Worm (Caenorhabditis elegans) whole organism, young adult: ENCODE measurements around the gene str-232.

Experiments
- C06A6.2 ChIP-seq: fragments of 200-800 bp; sonication (Bioruptor generic); conservative IDR thresholded peaks from 2 replicates; pipeline ENCODE4 v1.3.6; 2022; ENCODE audit warnings: missing genetic modification characterization, missing compliant biosample characterization
- C17E4.6 ChIP-seq: fragments of 200-800 bp; sonication (Bioruptor generic); IDR thresholded peaks from 2 replicates; pipeline ENCODE4 v1.3.6; 2022; ENCODE audit warnings: missing genetic modification reagents, missing genetic modification characterization, missing compliant biosample characterization
- F22D6.2 ChIP-seq: sonication (generic microtip); optimal IDR thresholded peaks from 2 replicates; lab custom pipeline; 2016; ENCODE audit warnings: mild to moderate bottlenecking, missing genetic modification characterization, missing compliant biosample characterization
- F33H1.4 ChIP-seq: fragments of 200-800 bp; sonication (Bioruptor generic); IDR thresholded peaks from 2 replicates; pipeline ENCODE4 v1.3.6; 2022; ENCODE audit warnings: missing genetic modification reagents, missing genetic modification characterization, missing compliant biosample characterization
- F57A8.1 ChIP-seq: fragments of 200-800 bp; sonication (Bioruptor generic); optimal IDR thresholded peaks from 2 replicates; lab custom pipeline; 2018; ENCODE audit warnings: mild to moderate bottlenecking, missing genetic modification characterization, moderate library complexity, missing compliant biosample characterization
- F57C9.4 ChIP-seq: sonication (generic microtip); optimal IDR thresholded peaks from 2 replicates; lab custom pipeline; 2017; ENCODE audit warnings: mild to moderate bottlenecking, missing genetic modification characterization, missing compliant biosample characterization
- K11D2.4 ChIP-seq: fragments of 200-800 bp; sonication (Bioruptor generic); IDR thresholded peaks from 2 replicates; pipeline ENCODE4 v1.3.6; 2022; ENCODE audit warnings: missing genetic modification reagents, missing genetic modification characterization, missing compliant biosample characterization
- ama-1 ChIP-seq, 3 experiments: fragments of 150-350 bp in 1 of 3; sonication (generic microtip) in 2 of 3; optimal IDR thresholded peaks; 2 replicates each; lab custom pipeline; 2014 to 2018; ENCODE audit warnings: missing biosample characterization in 2 of 3, missing genetic modification characterization in 2 of 3, missing genetic modification reagents in 2 of 3
- aptf-3 ChIP-seq: fragments of 200-800 bp; sonication (Bioruptor generic); IDR thresholded peaks from 2 replicates; pipeline ENCODE4 v1.3.6; 2022; ENCODE audit warnings: missing genetic modification characterization, missing compliant biosample characterization
- atf-7 ChIP-seq: sonication (generic microtip); optimal IDR thresholded peaks from 2 replicates; lab custom pipeline; 2017; ENCODE audit warnings: mild to moderate bottlenecking, missing genetic modification characterization, missing compliant biosample characterization
- attf-6 ChIP-seq: fragments of 200-800 bp; sonication (Bioruptor generic); IDR thresholded peaks from 2 replicates; pipeline ENCODE4 v1.3.6; 2022; ENCODE audit warnings: missing genetic modification reagents, missing genetic modification characterization, missing compliant biosample characterization
- bed-2 ChIP-seq: fragments of 200-800 bp; sonication (Bioruptor generic); IDR thresholded peaks from 2 replicates; pipeline ENCODE4 v1.3.6; 2022; ENCODE audit warnings: missing genetic modification reagents, missing genetic modification characterization, missing compliant biosample characterization
- ccch-3 ChIP-seq: fragments of 200-800 bp; sonication (Bioruptor generic); optimal IDR thresholded peaks from 2 replicates; lab custom pipeline; 2018; ENCODE audit warnings: mild to moderate bottlenecking, missing genetic modification characterization, missing compliant biosample characterization
- cebp-1 ChIP-seq, 2 experiments: fragments of 200-800 bp in 1 of 2; sonication (Bioruptor generic) in 1 of 2; sonication (generic microtip) in 1 of 2; IDR thresholded peaks in 1 of 2; optimal IDR thresholded peaks in 1 of 2; 2 replicates each; pipeline versions ENCODE4 v1.3.6 to Lab custom; 2017 to 2022; ENCODE audit warnings: missing compliant biosample characterization in 2 of 2, missing genetic modification characterization in 2 of 2, mild to moderate bottlenecking in 1 of 2, missing genetic modification reagents in 1 of 2, moderate library complexity in 1 of 2
- cebp-2 ChIP-seq: fragments of 200-800 bp; sonication (Bioruptor generic); IDR thresholded peaks from 2 replicates; pipeline ENCODE4 v1.3.6; 2022; ENCODE audit warnings: missing genetic modification characterization, missing compliant biosample characterization
- ceh-40 ChIP-seq: fragments of 200-800 bp; sonication (Bioruptor generic); IDR thresholded peaks from 2 replicates; pipeline ENCODE4 v1.3.6; 2022; ENCODE audit warnings: missing genetic modification characterization, missing compliant biosample characterization
- die-1 ChIP-seq: sonication (generic microtip); optimal IDR thresholded peaks from 2 replicates; lab custom pipeline; 2016; ENCODE audit warnings: missing genotype, mild to moderate bottlenecking, missing genetic modification characterization, missing compliant biosample characterization
- dox-1 ChIP-seq: fragments of 200-800 bp; sonication (Bioruptor generic); IDR thresholded peaks from 2 replicates; pipeline ENCODE4 v1.3.6; 2022; ENCODE audit warnings: missing genetic modification reagents, missing genetic modification characterization, missing compliant biosample characterization
- dpff-1 ChIP-seq: sonication (generic microtip); optimal IDR thresholded peaks from 2 replicates; lab custom pipeline; 2017; ENCODE audit warnings: mild to moderate bottlenecking, missing genetic modification characterization, missing compliant biosample characterization
- egl-44 ChIP-seq: fragments of 200-800 bp; sonication (Bioruptor generic); IDR thresholded peaks from 2 replicates; pipeline ENCODE4 v1.3.6; 2022; ENCODE audit warnings: missing genetic modification reagents, missing genetic modification characterization, missing compliant biosample characterization
- ekl-4 ChIP-seq: fragments of 200-800 bp; sonication (Bioruptor generic); IDR thresholded peaks from 2 replicates; pipeline ENCODE4 v1.3.6; 2022; ENCODE audit warnings: missing genetic modification reagents, missing genetic modification characterization, missing compliant biosample characterization
- him-1 ChIP-seq: sonication (generic microtip); optimal IDR thresholded peaks from 2 replicates; lab custom pipeline; 2016; ENCODE audit warnings: missing genotype, missing genetic modification reagents, missing genetic modification characterization, missing compliant biosample characterization
- let-526 ChIP-seq: fragments of 200-800 bp; sonication (Bioruptor generic); IDR thresholded peaks from 2 replicates; pipeline ENCODE4 v1.3.6; 2022; ENCODE audit warnings: missing genetic modification reagents, missing genetic modification characterization, missing compliant biosample characterization
- lin-26 ChIP-seq: fragments of 200-800 bp; sonication (Bioruptor generic); IDR thresholded peaks from 2 replicates; pipeline ENCODE4 v1.3.6; 2022; ENCODE audit warnings: missing genetic modification reagents, missing genetic modification characterization, missing compliant biosample characterization
- lsy-27 ChIP-seq: sonication (generic microtip); optimal IDR thresholded peaks from 2 replicates; lab custom pipeline; 2017; ENCODE audit warnings: missing genetic modification characterization, mild to moderate bottlenecking, missing compliant biosample characterization, antibody characterized with exemption, missing genotype, borderline replicate concordance; ENCODE audit not compliant: insufficient read depth
- mcd-1 ChIP-seq: fragments of 200-800 bp; sonication (Bioruptor generic); IDR thresholded peaks from 2 replicates; pipeline ENCODE4 v1.3.6; 2022; ENCODE audit warnings: missing genetic modification reagents, missing genetic modification characterization, missing compliant biosample characterization
- mes-4 ChIP-seq: sonication (generic microtip); optimal IDR thresholded peaks from 2 replicates; lab custom pipeline; 2016; ENCODE audit warnings: missing genotype, missing genetic modification characterization, missing compliant biosample characterization
- mxl-1 ChIP-seq: sonication (generic microtip); optimal IDR thresholded peaks from 2 replicates; lab custom pipeline; 2016; ENCODE audit warnings: missing genetic modification characterization, missing compliant biosample characterization
- nhr-27 ChIP-seq: fragments of 200-800 bp; sonication (Bioruptor generic); optimal IDR thresholded peaks from 2 replicates; lab custom pipeline; 2018; ENCODE audit warnings: mild to moderate bottlenecking, missing genetic modification characterization, moderate library complexity, missing compliant biosample characterization
- nhr-90 ChIP-seq: sonication (generic microtip); optimal IDR thresholded peaks from 2 replicates; lab custom pipeline; 2016; ENCODE audit warnings: missing genotype, mild to moderate bottlenecking, missing genetic modification characterization, missing compliant biosample characterization
- repo-1 ChIP-seq: sonication (generic microtip); optimal IDR thresholded peaks from 2 replicates; lab custom pipeline; 2017; ENCODE audit warnings: mild to moderate bottlenecking, missing genetic modification characterization, missing compliant biosample characterization
- rpc-1 ChIP-seq, 2 experiments: fragments of 150-350 bp in 1 of 2; sonication (generic microtip) in 1 of 2; optimal IDR thresholded peaks; 2 replicates each; lab custom pipeline; 2014 to 2018; ENCODE audit warnings: missing biosample characterization in 1 of 2, missing genetic modification characterization in 1 of 2, missing genetic modification reagents in 1 of 2, missing genotype in 1 of 2
- snpc-1.1 ChIP-seq: sonication (generic microtip); optimal IDR thresholded peaks from 2 replicates; lab custom pipeline; 2017; ENCODE audit warnings: missing genetic modification characterization, mild to moderate bottlenecking, missing compliant biosample characterization, antibody characterized with exemption, moderate library complexity, missing genotype, missing genetic modification reagents; ENCODE audit not compliant: insufficient read depth
- snpc-1.3 ChIP-seq: sonication (generic microtip); optimal IDR thresholded peaks from 2 replicates; lab custom pipeline; 2017; ENCODE audit warnings: missing genetic modification characterization, mild to moderate bottlenecking, missing compliant biosample characterization, antibody characterized with exemption, moderate library complexity, missing genotype, missing genetic modification reagents; ENCODE audit not compliant: insufficient read depth
- sptf-2 ChIP-seq: fragments of 200-800 bp; sonication (Bioruptor generic); optimal IDR thresholded peaks from 2 replicates; lab custom pipeline; 2018; ENCODE audit warnings: mild to moderate bottlenecking, missing genetic modification characterization, missing compliant biosample characterization
- tbp1 ChIP-seq: fragments of 200-800 bp; sonication (Bioruptor generic); optimal IDR thresholded peaks from 2 replicates; lab custom pipeline; 2018; ENCODE audit warnings: mild to moderate bottlenecking, missing genetic modification characterization, missing compliant biosample characterization
- unc-130 ChIP-seq: sonication (generic microtip); optimal IDR thresholded peaks from 2 replicates; lab custom pipeline; 2016; ENCODE audit warnings: missing genetic modification reagents, missing genetic modification characterization, missing compliant biosample characterization
- ztf-3 ChIP-seq: fragments of 200-800 bp; sonication (Bioruptor generic); optimal IDR thresholded peaks from 2 replicates; lab custom pipeline; 2018; ENCODE audit warnings: mild to moderate bottlenecking, missing genetic modification characterization, missing compliant biosample characterization
- ztf-6 ChIP-seq: fragments of 200-800 bp; sonication (Bioruptor generic); IDR thresholded peaks from 2 replicates; pipeline ENCODE4 v1.3.6; 2022; ENCODE audit warnings: missing genetic modification reagents, missing genetic modification characterization, missing compliant biosample characterization

Gene str-232

DNA sequence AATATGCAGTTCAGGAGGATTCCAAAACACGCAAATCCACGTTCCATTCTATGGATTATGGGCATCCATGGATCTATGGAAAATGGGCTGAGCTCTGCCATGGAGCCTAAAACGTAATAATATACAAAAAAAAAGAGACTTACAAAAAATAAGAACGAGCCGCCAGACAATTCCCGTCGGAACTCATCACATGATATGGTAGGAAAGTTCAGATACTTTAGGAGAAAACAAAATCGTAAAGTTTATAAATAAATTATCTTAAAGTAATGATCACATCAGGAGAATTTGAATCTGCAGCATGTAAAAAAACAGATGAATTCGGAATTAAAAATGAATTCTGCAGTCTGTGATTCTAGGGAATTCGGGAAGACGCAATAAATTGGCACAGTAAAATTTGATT, at the start of gene str-232:
TSS of gene str-232 (minus strand) at position 101 of the 400 bp plus-strand sequence.
- TF ChIP-seq rpc-1 (optimal IDR thresholded peaks at IDR 0.05; lab: Kevin White, UChicago) = no peak
- TF ChIP-seq rpc-1 (tag; optimal IDR thresholded peaks at IDR 0.05; lab: Kevin White, UChicago) = no peak
- no peak for TF ChIP-seq C06A6.2 (GFP tag; lab: Robert Waterston, UW)
- TF ChIP-seq lin-26 (GFP tag; lab: Robert Waterston, UW) = no peak
- no peak for TF ChIP-seq C17E4.6 (GFP tag; lab: Robert Waterston, UW)
- no peak for TF ChIP-seq unc-130
- no peak for TF ChIP-seq let-526 (GFP tag; lab: Robert Waterston, UW)
- no peak for TF ChIP-seq K11D2.4 (GFP tag; lab: Robert Waterston, UW)
- no peak for TF ChIP-seq F22D6.2 (tag; lab: Kevin White, UChicago)
- TF ChIP-seq lsy-27 (tag; lab: Kevin White, UChicago) = no peak
- no peak for TF ChIP-seq ama-1 (optimal IDR thresholded peaks at IDR 0.05; lab: Kevin White, UChicago)
- no peak for TF ChIP-seq ama-1 (GFP tag; optimal IDR thresholded peaks at IDR 0.05; lab: Kevin White, UChicago)
- no peak for TF ChIP-seq nhr-27 (tag; lab: Kevin White, UChicago)
- no peak for TF ChIP-seq ekl-4 (GFP tag; lab: Robert Waterston, UW)
- TF ChIP-seq die-1 = no peak
- TF ChIP-seq F57A8.1 (GFP tag; lab: Kevin White, UChicago) = no peak
- TF ChIP-seq cebp-2 = no peak
- TF ChIP-seq cebp-1 (GFP tag; IDR thresholded peaks at IDR 0.05; lab: Robert Waterston, UW) = no peak
- no peak for TF ChIP-seq cebp-1 (tag; optimal IDR thresholded peaks at IDR 0.05; lab: Kevin White, UChicago)
- no peak for TF ChIP-seq egl-44 (GFP tag; lab: Robert Waterston, UW)
- TF ChIP-seq bed-2 (GFP tag; lab: Robert Waterston, UW) = no peak
- TF ChIP-seq mcd-1 (GFP tag; lab: Robert Waterston, UW) = no peak

DNA sequence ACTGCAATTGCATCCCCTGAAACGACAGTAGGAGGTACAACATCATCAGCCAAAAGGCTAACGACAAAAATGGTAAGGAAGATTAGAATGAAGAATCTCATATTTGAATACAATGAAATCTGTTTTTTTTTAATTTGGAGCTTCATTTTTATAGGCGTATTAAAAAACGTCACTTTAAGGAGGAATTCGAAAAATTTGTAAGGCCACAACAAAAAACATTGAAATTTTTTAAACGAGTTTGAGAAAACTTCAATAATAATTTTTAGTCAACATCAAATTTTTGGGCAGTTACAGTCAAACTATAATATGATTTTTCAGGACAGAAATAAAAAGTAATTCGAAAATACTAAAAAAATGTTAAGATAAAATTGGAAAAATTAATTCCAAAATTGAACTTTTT, 47.2 kb upstream of the str-232 start, which contains the start of gene F14H3.14:
TSS of gene F14H3.14 (minus strand) at position 101 of the 400 bp plus-strand sequence.
- TF ChIP-seq atf-7 = no peak
- no peak for TF ChIP-seq nhr-90 (tag; lab: Kevin White, UChicago)
- TF ChIP-seq snpc-1.3 (tag; lab: Kevin White, UChicago) = no peak
- TF ChIP-seq ztf-3 = no peak
- no peak for TF ChIP-seq attf-6 (GFP tag; lab: Robert Waterston, UW)
- no peak for TF ChIP-seq mxl-1 (tag; lab: Kevin White, UChicago)
- no peak for TF ChIP-seq ztf-6 (GFP tag; lab: Robert Waterston, UW)
- no peak for TF ChIP-seq ceh-40 (GFP tag; lab: Robert Waterston, UW)
- TF ChIP-seq sptf-2 (GFP tag; lab: Kevin White, UChicago) = no peak
- no peak for TF ChIP-seq ekl-4 (GFP tag; lab: Robert Waterston, UW)
- no peak for TF ChIP-seq lsy-27 (tag; lab: Kevin White, UChicago)

ce11 chrV:16061993-16062392, 46.4 kb upstream of the str-232 start, which contains the start of gene fbxa-100:
Gene fbxa-100 (minus strand): TSS chrV:16062093.
- no peak for TF ChIP-seq tbp1 (GFP tag; lab: Kevin White, UChicago)
- no peak for TF ChIP-seq mes-4 (tag; lab: Kevin White, UChicago)
- TF ChIP-seq repo-1 (tag; lab: Kevin White, UChicago) = no peak
- no peak for TF ChIP-seq him-1 (tag; lab: Kevin White, UChicago)
- no peak for TF ChIP-seq dox-1
- no peak for TF ChIP-seq aptf-3 (GFP tag; lab: Robert Waterston, UW)
- TF ChIP-seq unc-130 = no peak
- no peak for TF ChIP-seq F33H1.4
- TF ChIP-seq snpc-1.1 (tag; lab: Kevin White, UChicago) = no peak
- no peak for TF ChIP-seq atf-7
- no peak for TF ChIP-seq bed-2 (GFP tag; lab: Robert Waterston, UW)
- TF ChIP-seq ccch-3 (GFP tag; lab: Kevin White, UChicago) = no peak
- no peak for TF ChIP-seq lsy-27 (tag; lab: Kevin White, UChicago)
- no peak for TF ChIP-seq F57C9.4 (tag; lab: Kevin White, UChicago)
- TF ChIP-seq dpff-1 (tag; lab: Kevin White, UChicago) = no peak
- no peak for TF ChIP-seq C17E4.6 (GFP tag; lab: Robert Waterston, UW)
